Fruit fly (Drosophila melanogaster): ENCODE measurements around the gene nmo.

dm6 chr3L:8073370-8073769 lies 94.5 kb downstream of the nmo start:
- TF ChIP-seq psq (optimal IDR thresholded peaks at IDR 0.05) (no peak), h (optimal IDR thresholded peaks at IDR 0.05) (no peak), ttk (optimal IDR thresholded peaks at IDR 0.05) (no peak), Sin3A (optimal IDR thresholded peaks at IDR 0.05) (no peak)
